Worm (Caenorhabditis elegans) whole organism, mixed stage, embryonic: ENCODE results near the gene R02F2.9.

Experiments used
- M03D4.4 ChIP-seq: sonication (generic microtip); optimal IDR thresholded peaks from 2 replicates; lab custom pipeline; 2017; ENCODE audit warnings: mild to moderate bottlenecking, missing genetic modification characterization, missing compliant biosample characterization
- bed-3 ChIP-seq: fragments of 200-800 bp; sonication (Bioruptor generic); optimal IDR thresholded peaks from 3 replicates; lab custom pipeline; 2018; ENCODE audit warnings: mild to moderate bottlenecking, missing genetic modification characterization, moderate library complexity, missing compliant biosample characterization
- blmp-1 ChIP-seq: fragments of 150-350 bp; optimal IDR thresholded peaks from 2 replicates; lab custom pipeline; 2014; ENCODE audit warnings: missing biosample characterization, missing genetic modification characterization
- ceh-39 ChIP-seq: fragments of 150-350 bp; optimal IDR thresholded peaks from 2 replicates; lab custom pipeline; 2014; ENCODE audit warnings: missing biosample characterization, missing genetic modification characterization
- ceh-83 ChIP-seq: fragments of 200-800 bp; sonication (Bioruptor generic); optimal IDR thresholded peaks from 2 replicates; lab custom pipeline; 2018; ENCODE audit warnings: mild to moderate bottlenecking, missing genetic modification characterization, missing compliant biosample characterization
- ces-1 ChIP-seq: fragments of 150-350 bp; optimal IDR thresholded peaks from 2 replicates; lab custom pipeline; 2014; ENCODE audit warnings: missing biosample characterization, missing genetic modification reagents, missing genetic modification characterization
- cnd-1 ChIP-seq: fragments of 200-800 bp; sonication (Bioruptor generic); optimal IDR thresholded peaks from 2 replicates; lab custom pipeline; 2018; ENCODE audit warnings: mild to moderate bottlenecking, missing genetic modification characterization, missing compliant biosample characterization
- elt-1 ChIP-seq: sonication (generic microtip); optimal IDR thresholded peaks from 2 replicates; lab custom pipeline; 2017; ENCODE audit warnings: missing genetic modification characterization, mild to moderate bottlenecking, missing compliant biosample characterization, antibody characterized with exemption, moderate library complexity, borderline replicate concordance; ENCODE audit not compliant: insufficient read depth
- elt-3 ChIP-seq: fragments of 150-350 bp; optimal IDR thresholded peaks from 2 replicates; lab custom pipeline; 2014; ENCODE audit warnings: missing biosample characterization, missing genetic modification characterization
- flh-1 ChIP-seq: fragments of 200-800 bp; sonication (Bioruptor generic); optimal IDR thresholded peaks from 2 replicates; lab custom pipeline; 2018; ENCODE audit warnings: mild to moderate bottlenecking, missing genetic modification characterization, moderate library complexity, missing compliant biosample characterization
- ham-2 ChIP-seq: fragments of 200-800 bp; sonication (Bioruptor generic); optimal IDR thresholded peaks from 2 replicates; lab custom pipeline; 2018; ENCODE audit warnings: mild to moderate bottlenecking, missing genetic modification characterization, missing compliant biosample characterization
- hlh-1 ChIP-seq: fragments of 150-350 bp; optimal IDR thresholded peaks from 2 replicates; lab custom pipeline; 2014; ENCODE audit warnings: missing biosample characterization, missing genetic modification reagents, missing genetic modification characterization
- lin-13 ChIP-seq: fragments of 150-350 bp; optimal IDR thresholded peaks from 2 replicates; lab custom pipeline; 2014; ENCODE audit warnings: missing biosample characterization, missing genetic modification characterization
- lsy-2 ChIP-seq: fragments of 150-350 bp; optimal IDR thresholded peaks from 2 replicates; lab custom pipeline; 2014; ENCODE audit warnings: missing biosample characterization, missing genetic modification characterization
- nhr-2 ChIP-seq: fragments of 150-350 bp; optimal IDR thresholded peaks from 2 replicates; lab custom pipeline; 2014; ENCODE audit warnings: missing biosample characterization, missing genetic modification characterization
- nhr-28 ChIP-seq: fragments of 150-350 bp; optimal IDR thresholded peaks from 2 replicates; lab custom pipeline; 2014; ENCODE audit warnings: missing biosample characterization, missing genetic modification characterization
- nhr-76 ChIP-seq: sonication (generic microtip); optimal IDR thresholded peaks from 2 replicates; lab custom pipeline; 2017; ENCODE audit warnings: missing biosample characterization, missing genetic modification characterization
- pha-4 ChIP-seq: fragments of 150-350 bp; optimal IDR thresholded peaks from 2 replicates; lab custom pipeline; 2018; ENCODE audit warnings: missing biosample characterization, missing genetic modification reagents, missing genetic modification characterization
- sem-2 ChIP-seq: fragments of 200-800 bp; sonication (Bioruptor generic); optimal IDR thresholded peaks from 2 replicates; lab custom pipeline; 2018; ENCODE audit warnings: mild to moderate bottlenecking, missing genetic modification characterization, missing compliant biosample characterization
- snpc-4 ChIP-seq: fragments of 150-350 bp; optimal IDR thresholded peaks from 2 replicates; lab custom pipeline; 2014; ENCODE audit warnings: missing biosample characterization, missing genetic modification characterization
- tbx-8 ChIP-seq: fragments of 200-800 bp; sonication (Bioruptor generic); optimal IDR thresholded peaks from 2 replicates; lab custom pipeline; 2018; ENCODE audit warnings: mild to moderate bottlenecking, missing genetic modification characterization, moderate library complexity, missing compliant biosample characterization
- unc-120 ChIP-seq: sonication (generic microtip); optimal IDR thresholded peaks from 2 replicates; lab custom pipeline; 2017; ENCODE audit warnings: missing genetic modification characterization, missing compliant biosample characterization; ENCODE audit not compliant: poor library complexity, severe bottlenecking
- unc-39 ChIP-seq: fragments of 150-350 bp; optimal IDR thresholded peaks from 2 replicates; lab custom pipeline; 2014; ENCODE audit warnings: missing biosample characterization, missing genetic modification characterization
- unc-62 ChIP-seq: fragments of 150-350 bp; optimal IDR thresholded peaks from 2 replicates; lab custom pipeline; 2014; ENCODE audit warnings: missing biosample characterization, missing genetic modification reagents, missing genetic modification characterization
- zip-8 ChIP-seq: fragments of 150-350 bp; optimal IDR thresholded peaks from 2 replicates; lab custom pipeline; 2014; ENCODE audit warnings: missing biosample characterization, missing genetic modification characterization
- ztf-11 ChIP-seq: fragments of 150-350 bp; optimal IDR thresholded peaks from 2 replicates; lab custom pipeline; 2014; ENCODE audit warnings: missing biosample characterization, missing genetic modification characterization

R02F2.9 gene

ce11 chrIII:5483738-5484315 lies 15.2 kb upstream of the R02F2.9 start, which contains the start of the genes R02F2.7 and R02F2.4:
Gene R02F2.7 (minus strand): TSS chrIII:5483773.
Gene R02F2.4 (plus strand): TSS chrIII:5484289.
- TF ChIP-seq snpc-4 (tag; lab: Kevin White, UChicago) = no peak
- no peak for TF ChIP-seq nhr-2 (tag; lab: Kevin White, UChicago)

DNA sequence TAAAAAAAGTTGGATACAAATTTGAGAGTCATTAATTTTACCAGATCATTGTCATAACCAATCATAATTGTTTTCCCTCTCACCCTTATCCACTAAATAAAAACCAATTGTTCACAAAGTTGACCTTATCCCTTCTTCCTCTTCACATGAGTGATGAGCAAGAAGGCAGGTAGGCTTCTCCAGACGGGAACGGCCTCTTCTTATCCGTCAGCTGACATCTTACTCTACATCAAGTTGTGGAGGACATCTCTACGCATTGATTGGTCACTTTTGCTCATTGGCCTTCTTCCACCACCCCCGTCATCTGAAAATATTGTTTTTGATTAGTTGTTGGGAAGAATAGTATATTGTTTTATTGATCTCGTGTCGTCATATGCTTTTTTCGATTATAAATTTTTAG lies 12.6 kb upstream of the R02F2.9 start:
- TF ChIP-seq flh-1 (GFP tag; lab: Kevin White, UChicago) (no peak), ztf-11 (tag; lab: Kevin White, UChicago) (no peak), tbx-8 (GFP tag; lab: Kevin White, UChicago) (no peak), nhr-2 (tag; lab: Kevin White, UChicago) (no peak), elt-1 (no peak), nhr-28 (tag; lab: Kevin White, UChicago) (no peak), unc-62 (GFP tag; lab: Kevin White, UChicago) (peak; percentile 60), blmp-1 (tag; lab: Kevin White, UChicago) (no peak), lin-13 (tag; lab: Kevin White, UChicago) (no peak), unc-120 (tag; lab: Kevin White, UChicago) (peak; percentile 58), hlh-1 (tag; lab: Kevin White, UChicago) (peak; percentile 95), M03D4.4 (tag; lab: Kevin White, UChicago) (no peak)

DNA sequence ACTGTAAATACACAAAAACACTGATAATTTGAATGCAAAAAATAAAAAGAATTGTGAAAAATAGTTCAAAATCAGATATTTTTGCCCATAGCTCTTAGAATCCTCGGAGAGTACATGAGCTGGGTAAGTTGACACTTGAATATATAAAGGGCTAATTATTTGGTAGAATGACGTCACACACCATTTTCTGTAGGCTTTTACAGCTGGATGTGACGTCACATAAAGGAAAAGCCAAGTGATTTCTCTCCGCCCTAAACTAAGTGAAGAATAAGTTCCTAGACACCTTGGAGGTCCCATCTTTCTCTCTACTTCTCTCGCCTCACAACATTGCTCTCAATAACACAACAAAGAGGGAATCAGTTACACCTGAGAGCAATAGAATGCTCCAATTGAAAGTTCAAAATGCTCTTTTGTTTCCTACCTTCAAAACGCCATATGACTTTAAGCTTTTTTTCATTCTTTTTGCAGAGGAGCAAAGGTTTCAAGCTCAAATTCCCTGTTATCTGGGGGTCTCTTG lies 11.8 kb upstream of the R02F2.9 start, which contains the start of gene osg-1:
Gene osg-1, plus strand, starts transcription at position 467 of the 517 bp plus-strand sequence.
- TF ChIP-seq unc-62 (GFP tag; lab: Kevin White, UChicago) (no peak), nhr-76 (tag; lab: Kevin White, UChicago) (no peak), zip-8 (peak; percentile 98)

ce11 chrIII:5495168-5495567 lies 3.8 kb upstream of the R02F2.9 start, which contains the start of gene R02F2.8:
Gene R02F2.8 (minus strand): TSS chrIII:5495268.
- TF ChIP-seq unc-62 (GFP tag; lab: Kevin White, UChicago) = no peak
- TF ChIP-seq zip-8 = peak; percentile 49
- TF ChIP-seq nhr-2 (tag; lab: Kevin White, UChicago) = no peak

DNA sequence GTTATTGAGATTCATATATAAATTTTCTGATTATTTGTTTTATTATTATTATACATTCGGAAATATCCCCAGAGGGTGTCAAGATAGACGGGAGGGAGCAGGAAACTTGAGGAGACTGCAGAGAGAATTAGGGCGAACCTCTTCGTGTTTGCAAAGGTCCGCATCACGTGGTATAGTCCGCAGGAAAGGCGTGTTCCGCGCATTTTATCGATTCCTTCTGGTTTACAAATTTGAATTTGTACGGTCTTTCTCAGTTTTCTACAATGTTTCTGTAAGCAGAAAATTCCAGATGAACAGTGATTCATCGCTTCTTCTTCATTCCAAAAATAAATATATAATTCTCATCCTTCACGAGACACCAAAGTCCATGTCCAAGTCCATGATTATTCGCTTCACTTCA lies 952 bp downstream of the R02F2.9 start:
- peak; percentile 12 for TF ChIP-seq ces-1 (GFP tag; lab: Kevin White, UChicago)
- TF ChIP-seq ceh-39 (tag; lab: Kevin White, UChicago) = peak; percentile 58
- no peak for TF ChIP-seq pha-4 (tag; lab: Kevin White, UChicago)
- no peak for TF ChIP-seq ham-2
- TF ChIP-seq lsy-2 = no peak
- TF ChIP-seq sem-2 (GFP tag; lab: Kevin White, UChicago) = no peak
- TF ChIP-seq ceh-83 (GFP tag; lab: Kevin White, UChicago) = no peak
- TF ChIP-seq M03D4.4 (tag; lab: Kevin White, UChicago) = no peak
- no peak for TF ChIP-seq lin-13 (tag; lab: Kevin White, UChicago)
- no peak for TF ChIP-seq bed-3 (GFP tag; lab: Kevin White, UChicago)
- no peak for TF ChIP-seq cnd-1 (tag; lab: Kevin White, UChicago)

- no peak for TF ChIP-seq ces-1 (GFP tag; lab: Kevin White, UChicago)
- no peak for TF ChIP-seq unc-120 (tag; lab: Kevin White, UChicago)
- TF ChIP-seq M03D4.4 (tag; lab: Kevin White, UChicago) = no peak
- TF ChIP-seq unc-39 (tag; lab: Kevin White, UChicago) = no peak
- no peak for TF ChIP-seq sem-2 (GFP tag; lab: Kevin White, UChicago)
- TF ChIP-seq nhr-2 (tag; lab: Kevin White, UChicago) = no peak
- TF ChIP-seq ztf-11 (tag; lab: Kevin White, UChicago) = no peak
- no peak for TF ChIP-seq elt-3 (tag; lab: Kevin White, UChicago)
- TF ChIP-seq unc-62 (GFP tag; lab: Kevin White, UChicago) = no peak
These were observed 1.7 kb downstream of the R02F2.9 start for ce11 chrIII:5500732-5501131.
